Worm (Caenorhabditis elegans) whole organism, young adult: Measurements from ENCODE around the gene F31F7.2.

Experiments
- Y53G8AR.9 ChIP-seq: fragments of 200-800 bp; sonication (Bioruptor generic); conservative IDR thresholded peaks from 2 replicates; pipeline ENCODE4 v1.3.6; 2022; ENCODE audit warnings: missing genetic modification reagents, missing genetic modification characterization, missing compliant biosample characterization
- ama-1 ChIP-seq, 3 experiments: fragments of 150-350 bp in 1 of 3; sonication (generic microtip) in 2 of 3; optimal IDR thresholded peaks; 2 replicates each; lab custom pipeline; 2014 to 2018; ENCODE audit warnings: missing biosample characterization in 2 of 3, missing genetic modification characterization in 2 of 3, missing genetic modification reagents in 2 of 3
- atf-7 ChIP-seq: sonication (generic microtip); optimal IDR thresholded peaks from 2 replicates; lab custom pipeline; 2017; ENCODE audit warnings: mild to moderate bottlenecking, missing genetic modification characterization, missing compliant biosample characterization
- attf-5 ChIP-seq: fragments of 200-800 bp; sonication (Bioruptor generic); optimal IDR thresholded peaks from 2 replicates; lab custom pipeline; 2018; ENCODE audit warnings: mild to moderate bottlenecking, missing genetic modification characterization, missing compliant biosample characterization
- attf-6 ChIP-seq: fragments of 200-800 bp; sonication (Bioruptor generic); IDR thresholded peaks from 2 replicates; pipeline ENCODE4 v1.3.6; 2022; ENCODE audit warnings: missing genetic modification reagents, missing genetic modification characterization, missing compliant biosample characterization
- dox-1 ChIP-seq: fragments of 200-800 bp; sonication (Bioruptor generic); IDR thresholded peaks from 2 replicates; pipeline ENCODE4 v1.3.6; 2022; ENCODE audit warnings: missing genetic modification reagents, missing genetic modification characterization, missing compliant biosample characterization
- fkh-3 ChIP-seq: sonication (generic microtip); optimal IDR thresholded peaks from 2 replicates; lab custom pipeline; 2016; ENCODE audit warnings: mild to moderate bottlenecking, missing genetic modification characterization, missing compliant biosample characterization
- hlh-26 ChIP-seq: fragments of 200-800 bp; sonication (Bioruptor generic); conservative IDR thresholded peaks from 2 replicates; pipeline ENCODE4 v1.3.6; 2022; ENCODE audit warnings: missing genetic modification reagents, missing genetic modification characterization, missing compliant biosample characterization
- lin-35 ChIP-seq, 3 experiments: fragments of 150-350 bp in 2 of 3; sonication (generic microtip) in 1 of 3; optimal IDR thresholded peaks; 2 replicates each; lab custom pipeline; 2014 to 2018; ENCODE audit warnings: missing biosample characterization in 3 of 3, missing genetic modification characterization in 3 of 3, missing genetic modification reagents in 3 of 3
- madf-8 ChIP-seq: fragments of 200-800 bp; sonication (Bioruptor generic); conservative IDR thresholded peaks from 2 replicates; pipeline ENCODE4 v1.3.6; 2022; ENCODE audit warnings: missing genetic modification reagents, missing genetic modification characterization, missing compliant biosample characterization
- pbrm-1 ChIP-seq: fragments of 200-800 bp; sonication (Bioruptor generic); IDR thresholded peaks from 2 replicates; pipeline ENCODE4 v1.3.6; 2022; ENCODE audit warnings: missing genetic modification reagents, missing genetic modification characterization, missing compliant biosample characterization
- unc-130 ChIP-seq: sonication (generic microtip); optimal IDR thresholded peaks from 2 replicates; lab custom pipeline; 2016; ENCODE audit warnings: missing genetic modification reagents, missing genetic modification characterization, missing compliant biosample characterization
- unc-62 ChIP-seq: fragments of 150-350 bp; optimal IDR thresholded peaks from 2 replicates; lab custom pipeline; 2014; ENCODE audit warnings: missing biosample characterization, missing genetic modification reagents, missing genetic modification characterization
- xnd-1 ChIP-seq: sonication (generic microtip); optimal IDR thresholded peaks from 2 replicates; lab custom pipeline; 2016; ENCODE audit warnings: missing genotype, missing genetic modification reagents, missing genetic modification characterization, missing compliant biosample characterization

DNA sequence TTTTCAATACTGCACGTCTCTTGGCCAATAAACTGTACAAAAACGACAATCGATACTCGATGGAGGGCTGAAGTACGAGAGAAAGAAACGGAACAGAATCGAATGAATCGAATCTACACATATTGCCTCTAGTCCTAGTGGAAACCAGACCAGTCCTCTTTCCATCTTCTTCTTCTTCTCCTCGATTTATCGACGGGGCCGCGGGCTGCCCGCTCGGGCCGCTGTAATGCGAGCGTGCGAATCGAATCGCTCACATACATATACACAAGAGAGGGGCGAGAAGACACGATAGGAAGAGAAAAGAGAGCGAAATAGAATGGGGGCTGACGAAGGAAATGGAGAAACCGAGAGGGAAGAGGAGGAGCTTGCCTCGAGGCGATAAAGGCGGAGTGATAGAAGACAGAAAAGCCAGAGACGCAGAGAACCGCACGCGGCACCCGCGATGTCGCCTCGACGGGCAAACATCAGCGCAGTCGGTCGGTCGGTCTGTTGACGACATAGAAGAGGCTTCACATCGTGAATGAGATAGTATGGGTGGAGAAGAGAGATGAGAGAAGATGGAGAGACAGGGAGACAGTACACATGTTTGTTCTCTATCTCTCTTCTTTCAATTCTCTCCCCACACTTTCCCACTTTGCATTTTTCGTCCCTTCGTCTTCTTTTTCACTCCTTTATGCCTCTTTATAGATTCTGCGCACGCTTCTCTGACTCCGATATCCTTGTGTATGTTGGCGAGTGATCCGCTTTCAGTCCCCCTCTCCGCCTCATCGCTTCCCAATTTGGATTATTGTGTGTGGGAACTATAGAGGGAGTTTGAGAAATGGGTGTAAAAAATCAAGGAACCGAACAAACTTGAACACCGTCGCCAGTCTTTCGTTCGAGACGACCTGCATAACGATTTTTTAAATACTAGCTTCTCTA is 43.1 kb upstream of the F31F7.2 start:
- TF ChIP-seq Y53G8AR.9 (GFP tag; lab: Robert Waterston, UW) (peak; percentile 62; the same call in 1 of the 2 replicates), pbrm-1 (peak; percentile 81), dox-1 (peak; percentile 59; the same call in 1 of the 2 replicates), attf-6 (GFP tag; lab: Robert Waterston, UW) (no peak), ama-1 (optimal IDR thresholded peaks at IDR 0.05; lab: Kevin White, UChicago) (peak; percentile 98), ama-1 (GFP tag; optimal IDR thresholded peaks at IDR 0.05; lab: Kevin White, UChicago) (peak in 1 of 2 experiments; percentile 15), hlh-26 (GFP tag; lab: Robert Waterston, UW) (no peak), atf-7 (tag; lab: Kevin White, UChicago) (peak; percentile 88), unc-62 (GFP tag; lab: Kevin White, UChicago) (peak; percentile 78), xnd-1 (tag; lab: Kevin White, UChicago) (no peak), unc-130 (GFP tag; lab: Kevin White, UChicago) (no peak), madf-8 (no peak), attf-5 (GFP tag; lab: Kevin White, UChicago) (peak; percentile 56), fkh-3 (no peak), lin-35 (GFP tag; optimal IDR thresholded peaks at IDR 0.05; lab: Kevin White, UChicago) (peak in 1 of 3 experiments; percentile 75)
